Worm (Caenorhabditis elegans) whole organism, L1 larva: ENCODE results near the gene ZK1320.7.

ENCODE experiments used
- C04F5.9 ChIP-seq: sonication (generic microtip); optimal IDR thresholded peaks from 2 replicates; lab custom pipeline; 2016; ENCODE audit warnings: missing genetic modification characterization, missing compliant biosample characterization
- C16A3.4 ChIP-seq: fragments of 150-350 bp; optimal IDR thresholded peaks from 2 replicates; lab custom pipeline; 2014; ENCODE audit warnings: missing biosample characterization, missing genetic modification characterization
- F16B12.6 ChIP-seq: fragments of 150-350 bp; optimal IDR thresholded peaks from 2 replicates; lab custom pipeline; 2014; ENCODE audit warnings: missing biosample characterization, missing genetic modification characterization
- Y116A8C.19 ChIP-seq: sonication (generic microtip); optimal IDR thresholded peaks from 2 replicates; lab custom pipeline; 2016; ENCODE audit warnings: missing compliant biosample characterization, missing genetic modification characterization, borderline replicate concordance
- aha-1 ChIP-seq: fragments of 150-350 bp; optimal IDR thresholded peaks from 2 replicates; lab custom pipeline; 2014; ENCODE audit warnings: missing biosample characterization, missing genetic modification characterization
- alr-1 ChIP-seq: fragments of 200-800 bp; sonication (Bioruptor generic); optimal IDR thresholded peaks from 2 replicates; lab custom pipeline; 2018; ENCODE audit warnings: borderline replicate concordance, mild to moderate bottlenecking, missing genetic modification characterization, missing compliant biosample characterization
- aly-2 ChIP-seq: fragments of 150-350 bp; optimal IDR thresholded peaks from 2 replicates; lab custom pipeline; 2014; ENCODE audit warnings: missing biosample characterization, missing genetic modification characterization
- ama-1 ChIP-seq: fragments of 150-350 bp; optimal IDR thresholded peaks from 2 replicates; lab custom pipeline; 2014
- ceh-63 ChIP-seq: fragments of 200-800 bp; sonication (Bioruptor generic); optimal IDR thresholded peaks from 2 replicates; lab custom pipeline; 2018; ENCODE audit warnings: mild to moderate bottlenecking, missing genetic modification characterization, missing compliant biosample characterization
- ceh-8 ChIP-seq: fragments of 200-800 bp; sonication (Bioruptor generic); optimal IDR thresholded peaks from 2 replicates; lab custom pipeline; 2018; ENCODE audit warnings: mild to moderate bottlenecking, missing genetic modification characterization, moderate library complexity, missing compliant biosample characterization
- ceh-88 ChIP-seq: fragments of 200-800 bp; sonication (Bioruptor generic); IDR thresholded peaks from 2 replicates; pipeline ENCODE4 v1.3.6; 2022; ENCODE audit warnings: missing genetic modification characterization, missing compliant biosample characterization
- ces-1 ChIP-seq: fragments of 150-350 bp; optimal IDR thresholded peaks from 2 replicates; lab custom pipeline; 2014; ENCODE audit warnings: missing biosample characterization, missing genetic modification reagents, missing genetic modification characterization
- dpl-1 ChIP-seq, 3 experiments: fragments of 150-350 bp in 2 of 3; sonication (generic microtip) in 1 of 3; optimal IDR thresholded peaks; 2 replicates each; lab custom pipeline; 2014 to 2017; ENCODE audit warnings: missing biosample characterization in 3 of 3, missing genetic modification characterization in 3 of 3, missing genetic modification reagents in 3 of 3
- dsc-1 ChIP-seq: sonication (generic microtip); optimal IDR thresholded peaks from 2 replicates; lab custom pipeline; 2016; ENCODE audit warnings: mild to moderate bottlenecking, missing genetic modification characterization, missing compliant biosample characterization
- efl-1 ChIP-seq, 4 experiments: fragments of 150-350 bp; optimal IDR thresholded peaks in 3 of 4; peaks in 1 of 4; 1 replicate in 1 of 4; 2 replicates in 3 of 4; lab custom pipeline; 2014; ENCODE audit warnings: missing biosample characterization in 2 of 4, missing genetic modification characterization in 2 of 4, missing genetic modification reagents in 2 of 4
- egl-13 ChIP-seq: sonication (generic microtip); optimal IDR thresholded peaks from 2 replicates; lab custom pipeline; 2016; ENCODE audit warnings: missing genotype, missing genetic modification reagents, missing genetic modification characterization, missing compliant biosample characterization
- egl-27 ChIP-seq, 2 experiments: fragments of 150-350 bp in 1 of 2; sonication (generic microtip); optimal IDR thresholded peaks; 3 replicates each; lab custom pipeline; 2017 to 2018; ENCODE audit warnings: missing biosample characterization in 2 of 2, missing genetic modification characterization in 2 of 2, missing genetic modification reagents in 2 of 2
- elt-2 ChIP-seq: sonication (generic microtip); optimal IDR thresholded peaks from 2 replicates; lab custom pipeline; 2016; ENCODE audit warnings: missing genetic modification characterization, mild to moderate bottlenecking, inconsistent platforms, missing compliant biosample characterization, missing genetic modification reagents
- elt-3 ChIP-seq, 6 experiments: fragments of 150-350 bp in 1 of 6; sonication (generic microtip); optimal IDR thresholded peaks; 2 replicates each; lab custom pipeline; 2017 to 2018; ENCODE audit warnings: missing biosample characterization in 6 of 6, missing genetic modification characterization in 6 of 6, inconsistent platforms in 1 of 6
- ets-5 ChIP-seq: fragments of 200-800 bp; sonication (Bioruptor generic); IDR thresholded peaks from 2 replicates; pipeline ENCODE4 v1.3.6; 2022; ENCODE audit warnings: missing genetic modification characterization, missing compliant biosample characterization
- fkh-8 ChIP-seq: sonication (generic microtip); optimal IDR thresholded peaks from 2 replicates; lab custom pipeline; 2016; ENCODE audit warnings: mild to moderate bottlenecking, missing genetic modification characterization, missing compliant biosample characterization
- grh-1 ChIP-seq: fragments of 200-800 bp; sonication (Bioruptor generic); IDR thresholded peaks from 2 replicates; pipeline ENCODE4 v1.3.6; 2022; ENCODE audit warnings: missing genetic modification reagents, missing genetic modification characterization, missing compliant biosample characterization
- irx-1 ChIP-seq: sonication (generic microtip); optimal IDR thresholded peaks from 2 replicates; lab custom pipeline; 2016; ENCODE audit warnings: missing genetic modification characterization, missing compliant biosample characterization
- isw-1 ChIP-seq: fragments of 200-800 bp; sonication (Bioruptor generic); IDR thresholded peaks from 2 replicates; pipeline ENCODE4 v1.3.6; 2022; ENCODE audit warnings: missing genetic modification characterization, missing compliant biosample characterization
- jun-1 ChIP-seq: fragments of 150-350 bp; optimal IDR thresholded peaks from 2 replicates; lab custom pipeline; 2014; ENCODE audit warnings: missing biosample characterization, missing genetic modification reagents, missing genetic modification characterization
- lin-14 ChIP-seq: fragments of 200-800 bp; sonication (Bioruptor generic); optimal IDR thresholded peaks from 2 replicates; lab custom pipeline; 2018; ENCODE audit warnings: mild to moderate bottlenecking, missing genetic modification characterization, moderate library complexity, missing compliant biosample characterization
- lin-15B ChIP-seq: fragments of 150-350 bp; sonication (generic microtip); optimal IDR thresholded peaks from 3 replicates; lab custom pipeline; 2014; ENCODE audit warnings: missing biosample characterization, missing genetic modification characterization
- lin-35 ChIP-seq, 2 experiments: fragments of 150-350 bp; optimal IDR thresholded peaks; 2 replicates each; lab custom pipeline; 2014; ENCODE audit warnings: missing biosample characterization in 2 of 2, missing genetic modification characterization in 2 of 2, missing genetic modification reagents in 2 of 2
- lin-39 ChIP-seq: fragments of 150-350 bp; optimal IDR thresholded peaks from 2 replicates; lab custom pipeline; 2014; ENCODE audit warnings: missing biosample characterization, missing genetic modification reagents, missing genetic modification characterization
- lir-3 ChIP-seq: sonication (generic microtip); optimal IDR thresholded peaks from 2 replicates; lab custom pipeline; 2016; ENCODE audit warnings: mild to moderate bottlenecking, missing genetic modification characterization, moderate library complexity, missing compliant biosample characterization; ENCODE audit not compliant: poor library complexity
- mab-9 ChIP-seq: fragments of 200-800 bp; sonication (Bioruptor generic); IDR thresholded peaks from 2 replicates; pipeline ENCODE4 v1.3.6; 2022; ENCODE audit warnings: missing genetic modification reagents, missing genetic modification characterization, missing compliant biosample characterization
- mef-2 ChIP-seq: fragments of 150-350 bp; optimal IDR thresholded peaks from 2 replicates; lab custom pipeline; 2014; ENCODE audit warnings: missing biosample characterization, missing genetic modification characterization
- nhr-12 ChIP-seq: sonication (generic microtip); optimal IDR thresholded peaks from 2 replicates; lab custom pipeline; 2017; ENCODE audit warnings: missing biosample characterization, missing genetic modification characterization
- nhr-20 ChIP-seq: sonication (generic microtip); optimal IDR thresholded peaks from 2 replicates; lab custom pipeline; 2016; ENCODE audit warnings: mild to moderate bottlenecking, missing genetic modification characterization, missing compliant biosample characterization
- nhr-28 ChIP-seq: fragments of 150-350 bp; optimal IDR thresholded peaks from 2 replicates; lab custom pipeline; 2014; ENCODE audit warnings: missing biosample characterization, missing genetic modification characterization
- nhr-76 ChIP-seq: sonication (generic microtip); optimal IDR thresholded peaks from 2 replicates; lab custom pipeline; 2017; ENCODE audit warnings: missing biosample characterization, missing genetic modification characterization
- nhr-77 ChIP-seq: fragments of 150-350 bp; optimal IDR thresholded peaks from 2 replicates; lab custom pipeline; 2014; ENCODE audit warnings: missing biosample characterization, missing genetic modification characterization
- nhr-84 ChIP-seq: sonication (generic microtip); optimal IDR thresholded peaks from 2 replicates; lab custom pipeline; 2017; ENCODE audit warnings: missing biosample characterization, missing genetic modification characterization
- nhr-85 ChIP-seq: sonication (generic microtip); peaks from one replicate; lab custom pipeline; 2016; ENCODE audit warnings: missing genetic modification characterization, inconsistent platforms, missing compliant biosample characterization
- pag-3 ChIP-seq: sonication (generic microtip); optimal IDR thresholded peaks from 2 replicates; lab custom pipeline; 2017; ENCODE audit warnings: missing genetic modification characterization, mild to moderate bottlenecking, missing compliant biosample characterization, antibody characterized with exemption, borderline replicate concordance; ENCODE audit not compliant: insufficient read depth
- pax-3 ChIP-seq: fragments of 200-800 bp; sonication (Bioruptor generic); optimal IDR thresholded peaks from 2 replicates; lab custom pipeline; 2018; ENCODE audit warnings: mild to moderate bottlenecking, missing genetic modification characterization, moderate library complexity, missing compliant biosample characterization
- rnt-1 ChIP-seq: sonication (generic microtip); optimal IDR thresholded peaks from 2 replicates; lab custom pipeline; 2016; ENCODE audit warnings: mild to moderate bottlenecking, missing genetic modification characterization, moderate library complexity, missing compliant biosample characterization
- snpc-4 ChIP-seq: fragments of 150-350 bp; optimal IDR thresholded peaks from 2 replicates; lab custom pipeline; 2014; ENCODE audit warnings: missing biosample characterization, missing genetic modification characterization
- swsn-7 ChIP-seq: sonication (generic microtip); optimal IDR thresholded peaks from 2 replicates; lab custom pipeline; 2016; ENCODE audit warnings: missing genetic modification characterization, missing compliant biosample characterization
- tlp-1 ChIP-seq: fragments of 150-350 bp; optimal IDR thresholded peaks from 2 replicates; lab custom pipeline; 2014; ENCODE audit warnings: missing biosample characterization, missing genetic modification characterization
- unc-130 ChIP-seq: fragments of 150-350 bp; optimal IDR thresholded peaks from 2 replicates; lab custom pipeline; 2017; ENCODE audit warnings: missing biosample characterization, missing genetic modification characterization, inconsistent platforms
- unc-62 ChIP-seq: fragments of 150-350 bp; optimal IDR thresholded peaks from 2 replicates; lab custom pipeline; 2014; ENCODE audit warnings: missing biosample characterization, missing genetic modification reagents, missing genetic modification characterization
- unc-98 ChIP-seq: fragments of 200-800 bp; sonication (Bioruptor generic); IDR thresholded peaks from 2 replicates; pipeline ENCODE4 v1.3.6; 2022; ENCODE audit warnings: missing genetic modification characterization, missing compliant biosample characterization
- xbp-1 ChIP-seq: sonication (generic microtip); optimal IDR thresholded peaks from 2 replicates; lab custom pipeline; 2016; ENCODE audit warnings: missing genetic modification characterization, missing compliant biosample characterization
- zag-1 ChIP-seq: fragments of 150-350 bp; optimal IDR thresholded peaks from 2 replicates; lab custom pipeline; 2014; ENCODE audit warnings: missing biosample characterization, missing genetic modification characterization
- zip-4 ChIP-seq: fragments of 200-800 bp; sonication (Bioruptor generic); optimal IDR thresholded peaks from 2 replicates; lab custom pipeline; 2018; ENCODE audit warnings: mild to moderate bottlenecking, missing genetic modification characterization, moderate library complexity, missing compliant biosample characterization
- ztf-11 ChIP-seq, 2 experiments: sonication (generic microtip); optimal IDR thresholded peaks; 2 replicates each; lab custom pipeline; 2016 to 2017; ENCODE audit warnings: missing genetic modification characterization in 2 of 2, missing biosample characterization in 1 of 2, missing compliant biosample characterization in 1 of 2
- ztf-4 ChIP-seq: fragments of 150-350 bp; optimal IDR thresholded peaks from 2 replicates; lab custom pipeline; 2014; ENCODE audit warnings: missing biosample characterization, missing genetic modification characterization

ZK1320.7 gene

DNA sequence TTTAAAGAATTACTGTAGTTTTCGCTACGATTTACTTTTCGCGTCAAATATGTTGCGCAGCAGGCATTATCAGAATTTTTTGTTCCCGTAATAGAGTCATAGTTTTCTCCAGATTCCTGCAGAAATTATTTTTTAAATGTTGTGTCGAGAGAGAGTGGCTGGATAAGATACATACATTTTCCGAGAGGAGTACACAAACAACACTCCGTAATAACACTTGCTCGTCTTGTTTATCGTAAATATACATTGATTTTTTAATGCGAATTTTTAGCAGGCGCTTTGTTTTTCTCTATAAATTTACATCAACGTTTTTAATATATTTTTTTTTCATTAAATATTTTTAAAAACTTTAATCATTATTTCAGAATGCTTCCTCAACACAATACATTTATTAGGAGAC lies 2.4 kb upstream of the ZK1320.7 start, which contains the start of gene taf-8:
taf-8 (plus strand) TSS at position 360 of the 400 bp plus-strand sequence.
- no peak for TF ChIP-seq ets-5 (GFP tag; lab: Robert Waterston, UW)
- no peak for TF ChIP-seq jun-1
- TF ChIP-seq ceh-8 (GFP tag; lab: Kevin White, UChicago), result no peak
- peak; percentile 60 to 76 for TF ChIP-seq efl-1 (optimal IDR thresholded peaks at IDR 0.05; lab: Kevin White, UChicago)
- peak; percentile 65 to 97 for TF ChIP-seq efl-1 (GFP tag; optimal IDR thresholded peaks at IDR 0.05 in 1 of 2; lab: Kevin White, UChicago)
- no peak for TF ChIP-seq mef-2
- peak; percentile 62 for TF ChIP-seq rnt-1 (tag; lab: Kevin White, UChicago)
- TF ChIP-seq grh-1, result no peak
- TF ChIP-seq fkh-8, result peak; percentile 54
- no peak for TF ChIP-seq nhr-84 (tag; lab: Kevin White, UChicago)
- no peak for TF ChIP-seq egl-27 (tag; optimal IDR thresholded peaks at IDR 0.05; lab: Kevin White, UChicago)
- TF ChIP-seq nhr-76, result no peak
- no peak for TF ChIP-seq nhr-28 (tag; lab: Kevin White, UChicago)
- no peak for TF ChIP-seq ceh-63
- peak; percentile 23 for TF ChIP-seq unc-130 (tag; lab: Kevin White, UChicago)
- peak in 1 of 2 experiments; percentile 34 for TF ChIP-seq ztf-11 (tag; optimal IDR thresholded peaks at IDR 0.05; lab: Kevin White, UChicago)
- TF ChIP-seq nhr-77, result peak; percentile 22
- peak; percentile 84 for TF ChIP-seq nhr-85 (tag; lab: Kevin White, UChicago)
- TF ChIP-seq C04F5.9 (tag; lab: Kevin White, UChicago), result no peak
- no peak for TF ChIP-seq mab-9 (GFP tag; lab: Robert Waterston, UW)
- TF ChIP-seq egl-13 (tag; lab: Kevin White, UChicago), result peak; percentile 8
- TF ChIP-seq swsn-7 (tag; lab: Kevin White, UChicago), result peak; percentile 71
- no peak for TF ChIP-seq zag-1 (tag; lab: Kevin White, UChicago)
- TF ChIP-seq unc-62 (GFP tag; lab: Kevin White, UChicago), result no peak
- peak; percentile 52 for TF ChIP-seq dsc-1 (tag; lab: Kevin White, UChicago)
- TF ChIP-seq isw-1 (GFP tag; lab: Robert Waterston, UW), result peak; percentile 33
- peak; percentile 31 for TF ChIP-seq aly-2
- TF ChIP-seq xbp-1 (tag; lab: Kevin White, UChicago), result peak; percentile 66
- peak in 1 of 6 experiments; percentile 6 for TF ChIP-seq elt-3 (tag; optimal IDR thresholded peaks at IDR 0.05; lab: Kevin White, UChicago)
- TF ChIP-seq nhr-20, result peak; percentile 79
- TF ChIP-seq pax-3 (tag; lab: Kevin White, UChicago), result no peak
- no peak for TF ChIP-seq zip-4
- TF ChIP-seq ztf-4 (tag; lab: Kevin White, UChicago), result no peak
- TF ChIP-seq lin-39, result peak; percentile 57
- TF ChIP-seq lin-15B (tag; lab: Kevin White, UChicago), result peak; percentile 24
- TF ChIP-seq nhr-12 (tag; lab: Kevin White, UChicago), result no peak
- no peak for TF ChIP-seq tlp-1
- TF ChIP-seq pag-3, result no peak
- peak; percentile 41 to 70 (median 69) for TF ChIP-seq dpl-1 (GFP tag; optimal IDR thresholded peaks at IDR 0.05; lab: Kevin White, UChicago)
- TF ChIP-seq aha-1, result no peak
- no peak for TF ChIP-seq unc-98
- TF ChIP-seq ces-1 (GFP tag; lab: Kevin White, UChicago), result no peak
- 0 out of 2 replicates have a peak, but pooled peaks have one; percentile 15 for TF ChIP-seq ceh-88 (GFP tag; lab: Robert Waterston, UW)
- peak; percentile 71 for TF ChIP-seq lin-14
- no peak for TF ChIP-seq Y116A8C.19 (tag; lab: Kevin White, UChicago)
- peak; percentile 32 for TF ChIP-seq irx-1 (tag; lab: Kevin White, UChicago)
- TF ChIP-seq elt-2 (tag; lab: Kevin White, UChicago), result no peak
- peak; percentile 69 for TF ChIP-seq C16A3.4 (tag; lab: Kevin White, UChicago)
- TF ChIP-seq alr-1, result no peak
- peak; percentile 72 to 73 for TF ChIP-seq lin-35 (GFP tag; optimal IDR thresholded peaks at IDR 0.05; lab: Kevin White, UChicago)
- peak; percentile 54 for TF ChIP-seq lir-3 (tag; lab: Kevin White, UChicago)
- peak; percentile 33 for TF ChIP-seq snpc-4 (tag; lab: Kevin White, UChicago)
- TF ChIP-seq F16B12.6 (tag; lab: Kevin White, UChicago), result peak; percentile 31
- no peak for TF ChIP-seq ama-1 (lab: Kevin White, UChicago)
